Worm (Caenorhabditis elegans) whole organism, L2 larva: ENCODE data around the gene attf-4.
"Not testable (repeated sequence)": the region's sequence is repeated elsewhere in the genome, so short reads cannot be mapped to it uniquely, and the experiment has no call there.

Experiments used
- F13H6.1 ChIP-seq: sonication (generic microtip); optimal IDR thresholded peaks from 2 replicates; lab custom pipeline; 2016; ENCODE audit warnings: missing genetic modification characterization, missing compliant biosample characterization
- R02D3.7 ChIP-seq: fragments of 150-350 bp; optimal IDR thresholded peaks from 2 replicates; lab custom pipeline; 2014; ENCODE audit warnings: missing biosample characterization, missing genetic modification characterization
- Y55F3AM.14 ChIP-seq: fragments of 200-800 bp; sonication (Bioruptor generic); optimal IDR thresholded peaks from 2 replicates; lab custom pipeline; 2018; ENCODE audit warnings: mild to moderate bottlenecking, missing genetic modification characterization, missing compliant biosample characterization
- ZK546.5 ChIP-seq: sonication (generic microtip); optimal IDR thresholded peaks from 2 replicates; lab custom pipeline; 2017; ENCODE audit warnings: missing biosample characterization, missing genetic modification characterization
- aly-2 ChIP-seq: fragments of 150-350 bp; optimal IDR thresholded peaks from 2 replicates; lab custom pipeline; 2014; ENCODE audit warnings: missing biosample characterization, missing genetic modification characterization
- ceh-16 ChIP-seq: fragments of 150-350 bp; optimal IDR thresholded peaks from 2 replicates; lab custom pipeline; 2014; ENCODE audit warnings: missing biosample characterization, missing genetic modification characterization
- ceh-82 ChIP-seq: fragments of 150-350 bp; optimal IDR thresholded peaks from 2 replicates; lab custom pipeline; 2014; ENCODE audit warnings: missing biosample characterization, missing genetic modification characterization
- crh-2 ChIP-seq: sonication (generic microtip); optimal IDR thresholded peaks from 2 replicates; lab custom pipeline; 2017; ENCODE audit warnings: missing biosample characterization, missing genetic modification characterization
- dmd-4 ChIP-seq: sonication (generic microtip); optimal IDR thresholded peaks from 2 replicates; lab custom pipeline; 2017; ENCODE audit warnings: missing biosample characterization, missing genetic modification characterization
- egl-27 ChIP-seq: sonication (generic microtip); optimal IDR thresholded peaks from 3 replicates; lab custom pipeline; 2017; ENCODE audit warnings: missing biosample characterization, missing genetic modification reagents, missing genetic modification characterization
- elt-1 ChIP-seq: fragments of 150-350 bp; optimal IDR thresholded peaks from 2 replicates; lab custom pipeline; 2014; ENCODE audit warnings: missing biosample characterization, missing genetic modification characterization
- fos-1 ChIP-seq: fragments of 150-350 bp; optimal IDR thresholded peaks from 2 replicates; lab custom pipeline; 2014; ENCODE audit warnings: missing biosample characterization, missing genetic modification characterization
- gmeb-1 ChIP-seq: fragments of 150-350 bp; optimal IDR thresholded peaks from 2 replicates; lab custom pipeline; 2014; ENCODE audit warnings: missing biosample characterization, missing genetic modification characterization
- lin-11 ChIP-seq: fragments of 150-350 bp; sonication (generic microtip); optimal IDR thresholded peaks from 2 replicates; lab custom pipeline; 2014; ENCODE audit warnings: missing biosample characterization, missing genetic modification characterization, inconsistent platforms, mixed read lengths
- lin-13 ChIP-seq: fragments of 150-350 bp; optimal IDR thresholded peaks from 2 replicates; lab custom pipeline; 2014; ENCODE audit warnings: missing biosample characterization, missing genetic modification reagents, missing genetic modification characterization
- lsy-2 ChIP-seq, 2 experiments: fragments of 150-350 bp in 1 of 2; sonication (generic microtip) in 1 of 2; optimal IDR thresholded peaks; 2 replicates each; lab custom pipeline; 2014 to 2017; ENCODE audit warnings: missing biosample characterization in 2 of 2, missing genetic modification characterization in 2 of 2
- mdl-1 ChIP-seq, 2 experiments: fragments of 150-350 bp in 1 of 2; sonication (generic microtip) in 1 of 2; optimal IDR thresholded peaks; 2 replicates each; lab custom pipeline; 2017; ENCODE audit warnings: missing biosample characterization in 2 of 2, missing genetic modification characterization in 2 of 2
- nhr-10 ChIP-seq: sonication (generic microtip); optimal IDR thresholded peaks from 2 replicates; lab custom pipeline; 2017; ENCODE audit warnings: missing biosample characterization, missing genetic modification characterization
- nhr-11 ChIP-seq: fragments of 150-350 bp; optimal IDR thresholded peaks from 2 replicates; lab custom pipeline; 2014; ENCODE audit warnings: missing biosample characterization, missing genetic modification characterization
- nhr-12 ChIP-seq: fragments of 150-350 bp; optimal IDR thresholded peaks from 2 replicates; lab custom pipeline; 2014; ENCODE audit warnings: missing biosample characterization, missing genetic modification characterization
- nhr-129 ChIP-seq: fragments of 150-350 bp; optimal IDR thresholded peaks from 2 replicates; lab custom pipeline; 2014; ENCODE audit warnings: missing biosample characterization, missing genetic modification characterization
- nhr-21 ChIP-seq: fragments of 150-350 bp; optimal IDR thresholded peaks from 2 replicates; lab custom pipeline; 2014; ENCODE audit warnings: missing biosample characterization, missing genetic modification characterization
- nhr-237 ChIP-seq: fragments of 150-350 bp; optimal IDR thresholded peaks from 2 replicates; lab custom pipeline; 2014; ENCODE audit warnings: missing biosample characterization, missing genetic modification characterization
- nhr-25 ChIP-seq: fragments of 150-350 bp; sonication (generic microtip); optimal IDR thresholded peaks from 3 replicates; lab custom pipeline; 2014; ENCODE audit warnings: missing biosample characterization, missing genetic modification characterization
- nhr-77 ChIP-seq: fragments of 150-350 bp; optimal IDR thresholded peaks from 2 replicates; lab custom pipeline; 2014; ENCODE audit warnings: missing biosample characterization, missing genetic modification characterization
- sem-4 ChIP-seq: fragments of 150-350 bp; optimal IDR thresholded peaks from 2 replicates; lab custom pipeline; 2014; ENCODE audit warnings: missing biosample characterization, missing genetic modification reagents, missing genetic modification characterization
- sma-9 ChIP-seq, 2 experiments: fragments of 150-350 bp in 1 of 2; sonication (generic microtip) in 1 of 2; optimal IDR thresholded peaks; 2 replicates each; lab custom pipeline; 2014 to 2016; ENCODE audit warnings: missing genetic modification characterization in 2 of 2, mild to moderate bottlenecking in 1 of 2, missing biosample characterization in 1 of 2, missing compliant biosample characterization in 1 of 2, missing genetic modification reagents in 1 of 2, moderate library complexity in 1 of 2
- unc-55 ChIP-seq: fragments of 150-350 bp; sonication (generic microtip); optimal IDR thresholded peaks from 3 replicates; lab custom pipeline; 2014; ENCODE audit warnings: missing biosample characterization, missing genetic modification reagents, missing genetic modification characterization
- ztf-1 ChIP-seq: fragments of 200-800 bp; sonication (Bioruptor generic); conservative IDR thresholded peaks from 2 replicates; pipeline ENCODE4 v1.3.6; 2022; ENCODE audit warnings: missing genetic modification characterization, missing compliant biosample characterization
- ztf-11 ChIP-seq: sonication (generic microtip); optimal IDR thresholded peaks from 2 replicates; lab custom pipeline; 2017; ENCODE audit warnings: missing biosample characterization, missing genetic modification characterization
- ztf-4 ChIP-seq: fragments of 150-350 bp; optimal IDR thresholded peaks from 2 replicates; lab custom pipeline; 2014; ENCODE audit warnings: missing biosample characterization, missing genetic modification characterization

attf-4 gene

DNA sequence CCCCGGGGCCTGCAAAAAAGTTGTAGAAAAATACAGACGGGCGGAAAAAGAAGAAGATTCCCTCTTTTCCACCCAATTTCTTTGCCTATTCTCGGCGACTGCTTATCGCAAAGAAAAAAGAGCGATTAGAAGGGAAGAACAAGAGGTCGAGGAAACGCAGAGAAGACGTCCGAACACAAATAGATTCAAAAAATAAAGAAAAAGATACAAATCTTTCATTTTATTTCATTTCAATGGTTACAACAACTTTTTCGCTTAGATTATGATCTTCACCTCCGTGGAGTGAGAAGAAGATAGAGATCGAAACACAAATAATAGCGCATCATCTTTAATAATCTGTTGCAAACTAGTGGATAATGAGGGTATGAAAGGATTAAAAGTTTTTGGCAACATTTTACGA lies 51.7 kb downstream of the attf-4 start:
- TF ChIP-seq ceh-16 (tag; lab: Kevin White, UChicago), result peak; percentile 60
- peak in 1 of 2 experiments; percentile 31 for TF ChIP-seq lsy-2 (tag; optimal IDR thresholded peaks at IDR 0.05; lab: Kevin White, UChicago)
- no peak for TF ChIP-seq ZK546.5 (tag; lab: Kevin White, UChicago)
- peak; percentile 46 for TF ChIP-seq sem-4 (tag; lab: Kevin White, UChicago)
- no peak for TF ChIP-seq lin-11 (tag; lab: Kevin White, UChicago)
- peak; percentile 30 for TF ChIP-seq nhr-21 (tag; lab: Kevin White, UChicago)
- no peak for TF ChIP-seq nhr-77 (tag; lab: Kevin White, UChicago)
- TF ChIP-seq nhr-12 (tag; lab: Kevin White, UChicago), result no peak
- peak; percentile 56 for TF ChIP-seq sma-9 (GFP tag; optimal IDR thresholded peaks at IDR 0.05; lab: Kevin White, UChicago)
- no peak for TF ChIP-seq sma-9 (tag; optimal IDR thresholded peaks at IDR 0.05; lab: Kevin White, UChicago)
- peak; percentile 83 for TF ChIP-seq elt-1 (tag; lab: Kevin White, UChicago)
- peak; percentile 8 for TF ChIP-seq lin-13 (GFP tag; lab: Kevin White, UChicago)
- TF ChIP-seq egl-27 (tag; lab: Kevin White, UChicago), result peak; percentile 59
- peak; percentile 13 for TF ChIP-seq fos-1
- TF ChIP-seq ztf-1 (GFP tag; lab: Robert Waterston, UW), result no peak
- TF ChIP-seq, all 48 proteins: peak for 9

DNA sequence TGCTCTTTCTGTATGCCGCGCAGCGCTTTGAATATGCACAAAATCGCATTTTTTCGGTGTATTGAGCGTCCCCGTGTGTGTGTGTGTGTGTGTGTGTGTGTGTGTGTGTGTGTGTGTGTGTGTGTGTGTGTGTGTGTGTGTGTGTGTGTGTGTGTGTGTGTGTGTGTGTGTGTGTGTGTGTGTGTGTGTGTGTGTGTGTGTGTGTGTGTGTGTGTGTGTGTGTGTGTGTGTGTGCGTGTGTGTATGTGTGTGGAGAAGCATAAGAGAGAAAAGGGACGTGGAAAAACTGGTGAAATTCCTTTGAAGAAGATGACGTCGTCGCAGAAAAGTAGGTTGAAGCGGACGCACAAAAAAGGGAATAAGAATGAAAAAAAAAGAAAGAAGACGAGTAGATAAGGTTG lies 53.0 kb downstream of the attf-4 start:
- peak in 1 of 2 experiments; percentile 0 for TF ChIP-seq mdl-1 (tag; optimal IDR thresholded peaks at IDR 0.05; lab: Kevin White, UChicago)
- peak; percentile 35 for TF ChIP-seq lin-13 (GFP tag; lab: Kevin White, UChicago)
- peak; percentile 14 for TF ChIP-seq sma-9 (GFP tag; optimal IDR thresholded peaks at IDR 0.05; lab: Kevin White, UChicago)
- not testable (repeated sequence) for TF ChIP-seq sma-9 (tag; optimal IDR thresholded peaks at IDR 0.05; lab: Kevin White, UChicago)
- peak in 1 of 2 experiments; percentile 7 for TF ChIP-seq lsy-2 (tag; optimal IDR thresholded peaks at IDR 0.05; lab: Kevin White, UChicago)
- peak; percentile 16 for TF ChIP-seq crh-2 (tag; lab: Kevin White, UChicago)
- peak; percentile 19 for TF ChIP-seq unc-55
- TF ChIP-seq nhr-129, result peak; percentile 11
- TF ChIP-seq Y55F3AM.14 (GFP tag; lab: Kevin White, UChicago), result peak; percentile 91
- TF ChIP-seq F13H6.1 (tag; lab: Kevin White, UChicago), result peak; percentile 82
- TF ChIP-seq, all 48 proteins: peak for 9; not testable (repeated sequence) for 39

DNA sequence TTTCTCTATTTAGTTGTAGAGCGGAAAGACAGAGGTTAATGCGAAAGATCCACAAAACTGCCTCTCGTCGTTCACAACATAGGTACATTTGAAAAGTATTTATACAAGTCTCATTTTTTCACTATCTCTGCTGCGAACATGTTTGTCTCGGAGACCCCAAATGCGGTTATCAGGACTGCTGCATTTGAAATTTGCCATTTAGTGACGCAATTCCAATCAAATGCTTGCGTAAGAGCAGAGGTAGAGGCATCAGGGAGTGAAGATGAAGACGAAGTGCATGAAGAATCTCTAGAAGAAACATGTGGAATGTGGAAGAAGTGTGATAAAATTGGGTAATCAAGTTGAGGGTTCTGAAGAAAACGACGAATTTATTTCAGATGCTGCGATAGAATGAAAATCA lies 53.7 kb downstream of the attf-4 start:
- TF ChIP-seq nhr-237 (tag; lab: Kevin White, UChicago) (no peak), nhr-77 (tag; lab: Kevin White, UChicago) (no peak), sma-9 (GFP tag; optimal IDR thresholded peaks at IDR 0.05; lab: Kevin White, UChicago) (no peak), sma-9 (tag; optimal IDR thresholded peaks at IDR 0.05; lab: Kevin White, UChicago) (no peak), nhr-25 (tag; lab: Kevin White, UChicago) (no peak), mdl-1 (tag; optimal IDR thresholded peaks at IDR 0.05; lab: Kevin White, UChicago) (no peak), elt-1 (tag; lab: Kevin White, UChicago) (no peak), lin-13 (GFP tag; lab: Kevin White, UChicago) (no peak), crh-2 (tag; lab: Kevin White, UChicago) (peak; percentile 16), nhr-10 (tag; lab: Kevin White, UChicago) (no peak), lin-11 (tag; lab: Kevin White, UChicago) (no peak), ztf-11 (tag; lab: Kevin White, UChicago) (no peak), aly-2 (tag; lab: Kevin White, UChicago) (no peak), dmd-4 (tag; lab: Kevin White, UChicago) (no peak), ztf-4 (tag; lab: Kevin White, UChicago) (no peak), gmeb-1 (tag; lab: Kevin White, UChicago) (no peak), R02D3.7 (tag; lab: Kevin White, UChicago) (no peak), ceh-82 (tag; lab: Kevin White, UChicago) (no peak), nhr-129 (peak; percentile 5), ztf-1 (GFP tag; lab: Robert Waterston, UW) (no peak), fos-1 (peak; percentile 34), nhr-11 (tag; lab: Kevin White, UChicago) (no peak)
